Fruit fly (Drosophila melanogaster) whole organism, prepupa: Measurements from ENCODE around the gene CG14232.
A peak's percentile ranks its signal among the peaks of the same experiment; 100 is the strongest.

Source experiments
- CG15336 ChIP-seq: fragments of 200-800 bp; sonication (Bioruptor generic); IDR thresholded peaks from 2 replicates; pipeline ENCODE4 v1.3.6; 2022; ENCODE audit warnings: missing biosample characterization, missing genetic modification characterization
- CG16779 ChIP-seq: fragments of 200-800 bp; sonication (Bioruptor generic); optimal IDR thresholded peaks from 3 replicates; lab custom pipeline; 2017; ENCODE audit warnings: missing biosample characterization, mild to moderate bottlenecking, missing genetic modification characterization
- CG3032 ChIP-seq: fragments of 200-800 bp; optimal IDR thresholded peaks from 2 replicates; lab custom pipeline; 2019; ENCODE audit warnings: missing biosample characterization, mild to moderate bottlenecking, missing genetic modification characterization, moderate library complexity
- CG32006 ChIP-seq: fragments of 200-800 bp; sonication (Bioruptor generic); optimal IDR thresholded peaks from 3 replicates; lab custom pipeline; 2017; ENCODE audit warnings: missing biosample characterization, mild to moderate bottlenecking, missing genetic modification characterization
- CG34406 ChIP-seq: fragments of 200-800 bp; sonication (Bioruptor generic); optimal IDR thresholded peaks from 3 replicates; lab custom pipeline; 2016; ENCODE audit warnings: missing biosample characterization, missing genetic modification characterization
- CG3919 ChIP-seq: fragments of 200-800 bp; sonication (Bioruptor generic); optimal IDR thresholded peaks from 3 replicates; lab custom pipeline; 2016; ENCODE audit warnings: missing biosample characterization, missing genetic modification characterization
- CG6163 ChIP-seq: fragments of 200-800 bp; sonication (Bioruptor generic); IDR thresholded peaks from 3 replicates; pipeline ENCODE4 v1.3.6; 2022; ENCODE audit warnings: missing biosample characterization, missing genetic modification characterization
- CG6276 ChIP-seq: fragments of 200-800 bp; sonication (Bioruptor generic); optimal IDR thresholded peaks from 2 replicates; lab custom pipeline; 2017; ENCODE audit warnings: missing biosample characterization, mild to moderate bottlenecking, missing genetic modification characterization
- CG6792 ChIP-seq: fragments of 200-800 bp; sonication (Bioruptor generic); optimal IDR thresholded peaks from 3 replicates; lab custom pipeline; 2016; ENCODE audit warnings: missing biosample characterization, missing genetic modification characterization
- CG6854 ChIP-seq: fragments of 200-800 bp; sonication (Bioruptor generic); optimal IDR thresholded peaks from 2 replicates; lab custom pipeline; 2017; ENCODE audit warnings: missing biosample characterization, mild to moderate bottlenecking, missing genetic modification characterization
- CG7368 ChIP-seq: fragments of 200-800 bp; sonication (Bioruptor generic); optimal IDR thresholded peaks from 3 replicates; lab custom pipeline; 2016; ENCODE audit warnings: missing biosample characterization, missing genetic modification characterization
- CG8319 ChIP-seq: fragments of 200-800 bp; sonication (Bioruptor generic); optimal IDR thresholded peaks from 3 replicates; lab custom pipeline; 2016; ENCODE audit warnings: missing biosample characterization, missing genetic modification characterization
- CG8632 ChIP-seq: fragments of 200-800 bp; sonication (Bioruptor generic); optimal IDR thresholded peaks from 3 replicates; lab custom pipeline; 2016; ENCODE audit warnings: missing biosample characterization, missing genetic modification characterization
- CG9139 ChIP-seq: fragments of 200-800 bp; sonication (Bioruptor generic); optimal IDR thresholded peaks from 3 replicates; lab custom pipeline; 2017; ENCODE audit warnings: missing biosample characterization, mild to moderate bottlenecking, missing genetic modification characterization
- Eip75B ChIP-seq: fragments of 200-800 bp; sonication (Bioruptor generic); optimal IDR thresholded peaks from 3 replicates; lab custom pipeline; 2016; ENCODE audit warnings: missing biosample characterization, missing genetic modification characterization
- Eip93F ChIP-seq: fragments of 200-800 bp; sonication (Bioruptor generic); optimal IDR thresholded peaks from 2 replicates; lab custom pipeline; 2016; ENCODE audit warnings: missing biosample characterization, mild to moderate bottlenecking, missing genetic modification characterization
- Ets21C ChIP-seq: fragments of 200-800 bp; sonication (Bioruptor generic); optimal IDR thresholded peaks from 3 replicates; lab custom pipeline; 2016; ENCODE audit warnings: missing biosample characterization, missing genetic modification characterization
- Ets96B ChIP-seq: fragments of 200-800 bp; optimal IDR thresholded peaks from 2 replicates; lab custom pipeline; 2019; ENCODE audit warnings: missing biosample characterization, mild to moderate bottlenecking, missing genetic modification characterization, moderate library complexity
- Hr38 ChIP-seq: sonication (Bioruptor generic); optimal IDR thresholded peaks from 2 replicates; lab custom pipeline; 2016; ENCODE audit warnings: missing biosample characterization, missing genetic modification characterization
- Hr39 ChIP-seq: fragments of 200-800 bp; sonication (Bioruptor generic); optimal IDR thresholded peaks from 2 replicates; lab custom pipeline; 2016; ENCODE audit warnings: missing biosample characterization, missing genetic modification characterization
- Hr4 ChIP-seq: fragments of 200-800 bp; sonication (Bioruptor generic); optimal IDR thresholded peaks from 3 replicates; lab custom pipeline; 2016; ENCODE audit warnings: missing biosample characterization, missing genetic modification characterization
- Lpt ChIP-seq: fragments of 200-800 bp; sonication (Bioruptor generic); optimal IDR thresholded peaks from 3 replicates; lab custom pipeline; 2016; ENCODE audit warnings: missing biosample characterization, missing genetic modification characterization
- Met ChIP-seq: fragments of 200-800 bp; sonication (Bioruptor generic); optimal IDR thresholded peaks from 3 replicates; lab custom pipeline; 2016; ENCODE audit warnings: missing biosample characterization, missing genetic modification characterization
- OdsH ChIP-seq: fragments of 200-800 bp; sonication (Bioruptor generic); optimal IDR thresholded peaks from 3 replicates; lab custom pipeline; 2016; ENCODE audit warnings: missing biosample characterization, missing genetic modification characterization
- Sox15 ChIP-seq: fragments of 200-800 bp; sonication (Bioruptor generic); optimal IDR thresholded peaks from 3 replicates; lab custom pipeline; 2016; ENCODE audit warnings: missing biosample characterization, missing genetic modification characterization
- cyc ChIP-seq: fragments of 200-800 bp; sonication (Bioruptor generic); optimal IDR thresholded peaks from 3 replicates; lab custom pipeline; 2016; ENCODE audit warnings: missing biosample characterization, missing genetic modification characterization
- dsx ChIP-seq: fragments of 200-800 bp; optimal IDR thresholded peaks from 3 replicates; lab custom pipeline; 2019; ENCODE audit warnings: missing biosample characterization, mild to moderate bottlenecking, missing genetic modification characterization, moderate library complexity; ENCODE audit not compliant: poor library complexity, severe bottlenecking
- eg ChIP-seq: fragments of 200-800 bp; sonication (Bioruptor generic); IDR thresholded peaks from 3 replicates; pipeline ENCODE4 v1.3.6; 2022; ENCODE audit warnings: missing biosample characterization, missing genetic modification characterization
- esn ChIP-seq: fragments of 200-800 bp; sonication (Bioruptor generic); optimal IDR thresholded peaks from 2 replicates; lab custom pipeline; 2016; ENCODE audit warnings: missing biosample characterization, mild to moderate bottlenecking, missing genetic modification characterization, moderate library complexity
- fkh ChIP-seq: fragments of 200-800 bp; sonication (Bioruptor generic); optimal IDR thresholded peaks from 3 replicates; lab custom pipeline; 2017; ENCODE audit warnings: missing biosample characterization, mild to moderate bottlenecking, missing genetic modification characterization, moderate library complexity
- net ChIP-seq: fragments of 200-800 bp; sonication (Bioruptor generic); optimal IDR thresholded peaks from 3 replicates; lab custom pipeline; 2016; ENCODE audit warnings: missing biosample characterization, missing genetic modification characterization
- pdm3 ChIP-seq: fragments of 200-800 bp; sonication (Bioruptor generic); optimal IDR thresholded peaks from 3 replicates; lab custom pipeline; 2016; ENCODE audit warnings: missing biosample characterization, missing genetic modification characterization
- spab ChIP-seq: fragments of 200-800 bp; sonication (Bioruptor generic); optimal IDR thresholded peaks from 2 replicates; lab custom pipeline; 2017; ENCODE audit warnings: missing biosample characterization, mild to moderate bottlenecking, missing genetic modification characterization, missing genetic modification reagents
- svp ChIP-seq: fragments of 200-800 bp; sonication (Bioruptor generic); peaks from one replicate; lab custom pipeline; 2016; ENCODE audit warnings: missing biosample characterization, missing genetic modification characterization
- topi ChIP-seq: fragments of 200-800 bp; sonication (Bioruptor generic); optimal IDR thresholded peaks from 3 replicates; lab custom pipeline; 2016; ENCODE audit warnings: missing biosample characterization, missing genetic modification characterization
- vri ChIP-seq: fragments of 200-800 bp; sonication (Bioruptor generic); optimal IDR thresholded peaks from 3 replicates; lab custom pipeline; 2016; ENCODE audit warnings: missing biosample characterization, mild to moderate bottlenecking, missing genetic modification characterization

CG14232 gene

dm6 chrX:19663196-19663858 is 40.7 kb downstream of the CG14232 start (continued):
- TF ChIP-seq CG6276 (peak; percentile 64), svp (GFP tag; lab: Kevin White, UChicago) (peak; percentile 75), Ets21C (GFP tag; lab: Kevin White, UChicago) (no peak), Eip75B (peak; percentile 35), spab (GFP tag; lab: Kevin White, UChicago) (peak; percentile 34), Hr39 (GFP tag; lab: Kevin White, UChicago) (peak; percentile 49), CG3032 (tag; lab: Kevin White, UChicago) (peak; percentile 50), Hr4 (GFP tag; lab: Kevin White, UChicago) (peak; percentile 35), CG6854 (GFP tag; lab: Kevin White, UChicago) (no peak)

DNA sequence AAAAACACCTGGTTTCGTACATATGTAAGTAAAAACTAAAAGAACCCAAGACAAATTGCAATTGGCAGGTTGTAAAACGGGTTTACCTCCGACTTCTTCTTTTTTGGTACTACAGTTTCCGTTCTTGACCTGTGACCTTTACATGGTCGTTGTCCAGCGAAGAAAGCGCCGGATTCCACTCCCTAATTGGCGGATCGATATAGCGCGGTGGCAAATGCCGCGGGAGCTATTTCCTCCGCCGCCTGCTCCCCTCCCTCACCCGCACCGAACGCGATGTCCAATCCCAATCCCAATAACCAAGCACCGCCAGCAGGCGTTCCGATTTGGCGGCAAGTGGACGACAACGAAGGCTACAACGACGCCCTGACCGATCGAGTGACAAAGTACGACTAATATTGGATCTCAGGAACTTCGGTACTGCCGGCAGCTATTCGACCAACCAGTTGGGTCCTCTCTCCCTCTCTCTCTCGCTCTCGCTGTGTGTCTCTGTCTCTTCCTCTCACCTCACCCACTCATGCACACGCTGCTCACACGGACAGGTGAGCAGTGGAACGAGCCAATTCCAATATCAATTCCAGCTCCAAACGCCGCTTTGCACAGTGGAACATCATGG is 41.4 kb downstream of the CG14232 start:
- no peak for TF ChIP-seq net
- TF ChIP-seq CG15336 (GFP tag; lab: Robert Waterston, UW): peak; percentile 37; the same call in 1 of the 2 replicates
- TF ChIP-seq CG16779 (tag; lab: Kevin White, UChicago): no peak
- TF ChIP-seq vri (GFP tag; lab: Kevin White, UChicago): no peak
- no peak for TF ChIP-seq Met (GFP tag; lab: Kevin White, UChicago)
- TF ChIP-seq CG8632: no peak
- no peak for TF ChIP-seq CG6792 (GFP tag; lab: Kevin White, UChicago)
- TF ChIP-seq CG6854 (GFP tag; lab: Kevin White, UChicago): peak; percentile 48
- no peak for TF ChIP-seq CG9139 (GFP tag; lab: Kevin White, UChicago)
- peak; percentile 66 for TF ChIP-seq dsx (GFP tag; lab: Kevin White, UChicago)
- TF ChIP-seq eg (GFP tag; lab: Robert Waterston, UW): peak; percentile 53; the same call in 1 of the 3 replicates
- no peak for TF ChIP-seq CG3919
- no peak for TF ChIP-seq CG34406
- no peak for TF ChIP-seq CG8319 (GFP tag; lab: Kevin White, UChicago)
- TF ChIP-seq esn (GFP tag; lab: Kevin White, UChicago): no peak
- no peak for TF ChIP-seq CG32006 (GFP tag; lab: Kevin White, UChicago)
- TF ChIP-seq Hr38: no peak
- TF ChIP-seq fkh (GFP tag; lab: Kevin White, UChicago): no peak
- TF ChIP-seq svp (GFP tag; lab: Kevin White, UChicago): no peak
- TF ChIP-seq Ets96B (tag; lab: Kevin White, UChicago): no peak
- no peak for TF ChIP-seq CG3032 (tag; lab: Kevin White, UChicago)
- no peak for TF ChIP-seq OdsH (GFP tag; lab: Kevin White, UChicago)
- TF ChIP-seq topi (GFP tag; lab: Kevin White, UChicago): no peak
- TF ChIP-seq Ets21C (GFP tag; lab: Kevin White, UChicago): no peak
- no peak for TF ChIP-seq Hr4 (GFP tag; lab: Kevin White, UChicago)
- peak; percentile 20 for TF ChIP-seq Lpt (GFP tag; lab: Kevin White, UChicago)
- no peak for TF ChIP-seq pdm3 (GFP tag; lab: Kevin White, UChicago)
- no peak for TF ChIP-seq cyc (GFP tag; lab: Kevin White, UChicago)
- no peak for TF ChIP-seq spab (GFP tag; lab: Kevin White, UChicago)
- TF ChIP-seq CG6163 (GFP tag; lab: Robert Waterston, UW): peak; percentile 60; the same call in 1 of the 3 replicates
- peak; percentile 11 for TF ChIP-seq CG7368 (GFP tag; lab: Kevin White, UChicago)
- TF ChIP-seq Sox15 (GFP tag; lab: Kevin White, UChicago): no peak
- TF ChIP-seq Eip93F: no peak
- TF ChIP-seq, all 60 proteins: peak for 7
